Fruit fly (Drosophila melanogaster) whole organism, embryonic: ENCODE measurements around the gene Tengl1.
A peak's percentile ranks its signal among the peaks of the same experiment; 100 is the strongest.

Experiments
- CG10267 ChIP-seq: fragments of 200-800 bp; sonication (Bioruptor generic); optimal IDR thresholded peaks from 2 replicates; lab custom pipeline; 2018; ENCODE audit warnings: missing biosample characterization, mild to moderate bottlenecking, missing genetic modification characterization, moderate library complexity
- CG10979 ChIP-seq: fragments of 200-800 bp; sonication (Bioruptor generic); optimal IDR thresholded peaks from 2 replicates; lab custom pipeline; 2018; ENCODE audit warnings: missing biosample characterization, mild to moderate bottlenecking, missing genetic modification characterization, moderate library complexity
- CG11560 ChIP-seq: fragments of 200-800 bp; sonication (Bioruptor generic); IDR thresholded peaks from 3 replicates; pipeline ENCODE4 v1.3.6; 2022; ENCODE audit warnings: missing biosample characterization, missing genetic modification characterization
- CG11695 ChIP-seq: fragments of 200-800 bp; sonication (Bioruptor generic); IDR thresholded peaks from 3 replicates; pipeline ENCODE4 v1.3.6; 2022; ENCODE audit warnings: missing biosample characterization, missing genetic modification characterization
- CG12071 ChIP-seq: fragments of 200-800 bp; sonication (Bioruptor generic); optimal IDR thresholded peaks from 3 replicates; lab custom pipeline; 2018; ENCODE audit warnings: missing biosample characterization, mild to moderate bottlenecking, missing genetic modification characterization
- CG13287 ChIP-seq: fragments of 200-800 bp; sonication (Bioruptor generic); IDR thresholded peaks from 2 replicates; pipeline ENCODE4 v1.3.6; 2022; ENCODE audit warnings: missing biosample characterization, missing genetic modification characterization; ENCODE audit not compliant: partially characterized antibody
- CG14710 ChIP-seq: fragments of 200-800 bp; sonication (Bioruptor generic); optimal IDR thresholded peaks from 3 replicates; lab custom pipeline; 2019; ENCODE audit warnings: missing biosample characterization, mild to moderate bottlenecking, missing genetic modification characterization, moderate library complexity
- CG17829 ChIP-seq: fragments of 200-800 bp; optimal IDR thresholded peaks from 2 replicates; lab custom pipeline; 2019; ENCODE audit warnings: missing biosample characterization, mild to moderate bottlenecking, missing genetic modification characterization, moderate library complexity
- CG17912 ChIP-seq: fragments of 200-800 bp; sonication (Bioruptor generic); optimal IDR thresholded peaks from 2 replicates; lab custom pipeline; 2018; ENCODE audit warnings: missing biosample characterization, mild to moderate bottlenecking, missing genetic modification characterization
- CG18262 ChIP-seq: fragments of 200-800 bp; optimal IDR thresholded peaks from 3 replicates; lab custom pipeline; 2019; ENCODE audit warnings: missing biosample characterization, mild to moderate bottlenecking, missing genetic modification characterization, moderate library complexity
- CG18619 ChIP-seq: fragments of 200-800 bp; sonication (Bioruptor generic); optimal IDR thresholded peaks from 3 replicates; lab custom pipeline; 2017; ENCODE audit warnings: missing biosample characterization, mild to moderate bottlenecking, missing genetic modification characterization
- CG2116 ChIP-seq: fragments of 200-800 bp; sonication (Bioruptor generic); optimal IDR thresholded peaks from 3 replicates; lab custom pipeline; 2018; ENCODE audit warnings: missing biosample characterization, mild to moderate bottlenecking, missing genetic modification characterization
- CG33213 ChIP-seq: fragments of 200-800 bp; sonication (Bioruptor generic); optimal IDR thresholded peaks from 3 replicates; lab custom pipeline; 2016; ENCODE audit warnings: missing biosample characterization, missing genetic modification characterization
- CG34224 ChIP-seq: fragments of 200-800 bp; sonication (Bioruptor generic); IDR thresholded peaks from 3 replicates; pipeline ENCODE4 v1.3.6; 2022; ENCODE audit warnings: missing biosample characterization, missing genetic modification characterization; ENCODE audit not compliant: partially characterized antibody
- CG6791 ChIP-seq: fragments of 200-800 bp; sonication (Bioruptor generic); IDR thresholded peaks from 3 replicates; pipeline ENCODE4 v1.3.6; 2022; ENCODE audit warnings: missing biosample characterization, missing genetic modification characterization; ENCODE audit not compliant: partially characterized antibody
- CHES-1-like ChIP-seq: fragments of 200-800 bp; sonication (Bioruptor generic); optimal IDR thresholded peaks from 2 replicates; lab custom pipeline; 2016; ENCODE audit warnings: missing biosample characterization, missing genetic modification characterization
- Doc3 ChIP-seq: fragments of 200-800 bp; sonication (Bioruptor generic); IDR thresholded peaks from 3 replicates; pipeline ENCODE4 v1.3.6; 2022; ENCODE audit warnings: missing biosample characterization, missing genetic modification characterization; ENCODE audit not compliant: partially characterized antibody
- Dp ChIP-seq: fragments of 200-800 bp; sonication (Bioruptor generic); optimal IDR thresholded peaks from 2 replicates; lab custom pipeline; 2018; ENCODE audit warnings: missing biosample characterization, mild to moderate bottlenecking, missing genetic modification characterization, moderate library complexity
- E2f1 ChIP-seq: fragments of 200-800 bp; sonication (Bioruptor generic); IDR thresholded peaks from 2 replicates; pipeline ENCODE4 v1.3.6; 2022; ENCODE audit warnings: missing biosample characterization, missing genetic modification characterization
- HLHmδ ChIP-seq: fragments of 200-800 bp; sonication (Bioruptor generic); optimal IDR thresholded peaks from 2 replicates; lab custom pipeline; 2018; ENCODE audit warnings: missing biosample characterization, mild to moderate bottlenecking, missing genetic modification characterization, moderate library complexity
- MBD-R2 ChIP-seq: fragments of 200-800 bp; sonication (Bioruptor generic); IDR thresholded peaks from 2 replicates; pipeline ENCODE4 v1.3.6; 2022; ENCODE audit warnings: missing biosample characterization, missing genetic modification characterization
- MESR4 ChIP-seq: fragments of 200-800 bp; sonication (Bioruptor generic); optimal IDR thresholded peaks from 2 replicates; lab custom pipeline; 2018; ENCODE audit warnings: missing biosample characterization, mild to moderate bottlenecking, missing genetic modification characterization, moderate library complexity
- Oaz ChIP-seq: fragments of 200-800 bp; sonication (Bioruptor generic); IDR thresholded peaks from 2 replicates; pipeline ENCODE4 v1.3.6; 2022; ENCODE audit warnings: missing biosample characterization, missing genetic modification characterization
- Opbp ChIP-seq: fragments of 200-800 bp; sonication (Bioruptor generic); IDR thresholded peaks from 3 replicates; pipeline ENCODE4 v1.3.6; 2022; ENCODE audit warnings: missing biosample characterization, missing genetic modification characterization; ENCODE audit not compliant: partially characterized antibody
- Rfx ChIP-seq: fragments of 200-800 bp; sonication (Bioruptor generic); IDR thresholded peaks from 2 replicates; pipeline ENCODE4 v1.3.6; 2022; ENCODE audit warnings: missing biosample characterization, missing genetic modification characterization
- Scr ChIP-seq: fragments of 200-800 bp; sonication (Bioruptor generic); IDR thresholded peaks from 2 replicates; pipeline ENCODE4 v1.3.6; 2022; ENCODE audit warnings: missing biosample characterization, missing genetic modification characterization; ENCODE audit not compliant: partially characterized antibody
- Sox102F ChIP-seq: fragments of 200-800 bp; sonication (Bioruptor generic); optimal IDR thresholded peaks from 2 replicates; lab custom pipeline; 2018; ENCODE audit warnings: missing biosample characterization, mild to moderate bottlenecking, missing genetic modification characterization, moderate library complexity
- Sry-δ ChIP-seq: fragments of 200-800 bp; sonication (Bioruptor generic); optimal IDR thresholded peaks from 2 replicates; lab custom pipeline; 2016; ENCODE audit warnings: missing biosample characterization, missing genetic modification characterization
- Xbp1 ChIP-seq: fragments of 200-800 bp; sonication (Bioruptor generic); optimal IDR thresholded peaks from 3 replicates; lab custom pipeline; 2016; ENCODE audit warnings: missing biosample characterization, mild to moderate bottlenecking, missing genetic modification characterization
- YL-1 ChIP-seq: fragments of 200-800 bp; sonication (Bioruptor generic); optimal IDR thresholded peaks from 3 replicates; lab custom pipeline; 2017; ENCODE audit warnings: missing biosample characterization, mild to moderate bottlenecking, missing genetic modification characterization
- amos ChIP-seq: fragments of 200-800 bp; sonication (Bioruptor generic); IDR thresholded peaks from 2 replicates; pipeline ENCODE4 v1.3.6; 2022; ENCODE audit warnings: missing biosample characterization, missing genetic modification characterization; ENCODE audit not compliant: partially characterized antibody
- az2 ChIP-seq: fragments of 200-800 bp; sonication (Bioruptor generic); optimal IDR thresholded peaks from 3 replicates; lab custom pipeline; 2016; ENCODE audit warnings: missing biosample characterization, missing genetic modification characterization
- ci ChIP-seq: fragments of 200-800 bp; sonication (Bioruptor generic); IDR thresholded peaks from 3 replicates; pipeline ENCODE4 v1.3.6; 2022; ENCODE audit warnings: missing biosample characterization, missing genetic modification characterization
- crp ChIP-seq, 2 experiments: fragments of 200-800 bp; sonication (Bioruptor generic); optimal IDR thresholded peaks; 2 replicates in 1 of 2; 3 replicates in 1 of 2; lab custom pipeline; 2017; ENCODE audit warnings: missing biosample characterization in 2 of 2, missing genetic modification characterization in 2 of 2, mild to moderate bottlenecking in 1 of 2, moderate library complexity in 1 of 2
- ewg ChIP-seq: fragments of 200-800 bp; sonication (Bioruptor generic); optimal IDR thresholded peaks from 3 replicates; lab custom pipeline; 2017; ENCODE audit warnings: mild to moderate bottlenecking, missing biosample characterization, missing genetic modification reagents, missing genetic modification characterization
- knrl ChIP-seq: fragments of 200-800 bp; sonication (Bioruptor generic); IDR thresholded peaks from 3 replicates; pipeline ENCODE4 v1.3.6; 2022; ENCODE audit warnings: missing biosample characterization, missing genetic modification characterization; ENCODE audit not compliant: partially characterized antibody
- lbe ChIP-seq: fragments of 200-800 bp; sonication (Bioruptor generic); optimal IDR thresholded peaks from 2 replicates; lab custom pipeline; 2016; ENCODE audit warnings: missing biosample characterization, mild to moderate bottlenecking, missing genetic modification characterization
- mirr ChIP-seq: fragments of 200-800 bp; sonication (Bioruptor generic); optimal IDR thresholded peaks from 3 replicates; lab custom pipeline; 2018; ENCODE audit warnings: missing biosample characterization, mild to moderate bottlenecking, missing genetic modification characterization
- mld ChIP-seq: fragments of 200-800 bp; sonication (Bioruptor generic); IDR thresholded peaks from 3 replicates; pipeline ENCODE4 v1.3.6; 2022; ENCODE audit warnings: missing biosample characterization, missing genetic modification characterization; ENCODE audit not compliant: partially characterized antibody
- nerfin-2 ChIP-seq: fragments of 200-800 bp; sonication (Bioruptor generic); IDR thresholded peaks from 2 replicates; pipeline ENCODE4 v1.3.6; 2022; ENCODE audit warnings: missing biosample characterization, missing genetic modification characterization; ENCODE audit not compliant: partially characterized antibody
- peb ChIP-seq: fragments of 200-800 bp; sonication (Bioruptor generic); IDR thresholded peaks from 2 replicates; pipeline ENCODE4 v1.3.6; 2022; ENCODE audit warnings: missing biosample characterization, missing genetic modification characterization
- pzg ChIP-seq: fragments of 200-800 bp; sonication (Bioruptor generic); optimal IDR thresholded peaks from 3 replicates; lab custom pipeline; 2018; ENCODE audit warnings: missing biosample characterization, mild to moderate bottlenecking, missing genetic modification characterization, moderate library complexity
- stwl ChIP-seq: fragments of 200-800 bp; sonication (Bioruptor generic); optimal IDR thresholded peaks from 3 replicates; lab custom pipeline; 2018; ENCODE audit warnings: missing biosample characterization, mild to moderate bottlenecking, missing genetic modification characterization, moderate library complexity
- trh ChIP-seq: fragments of 200-800 bp; sonication (Bioruptor generic); optimal IDR thresholded peaks from 2 replicates; lab custom pipeline; 2016; ENCODE audit warnings: missing biosample characterization, missing genetic modification characterization
- unc-4 ChIP-seq: fragments of 200-800 bp; sonication (Bioruptor generic); IDR thresholded peaks from 2 replicates; pipeline ENCODE4 v1.3.6; 2022; ENCODE audit warnings: missing biosample characterization, missing genetic modification characterization; ENCODE audit not compliant: partially characterized antibody
- vvl ChIP-seq: fragments of 200-800 bp; sonication (Bioruptor generic); IDR thresholded peaks from 2 replicates; pipeline ENCODE4 v1.3.6; 2022; ENCODE audit warnings: missing biosample characterization, missing genetic modification characterization
- zen ChIP-seq: fragments of 200-800 bp; sonication (Bioruptor generic); optimal IDR thresholded peaks from 3 replicates; lab custom pipeline; 2018; ENCODE audit warnings: missing biosample characterization, mild to moderate bottlenecking, missing genetic modification characterization, moderate library complexity
- zen2 ChIP-seq: fragments of 200-800 bp; sonication (Bioruptor generic); IDR thresholded peaks from 3 replicates; pipeline ENCODE4 v1.3.6; 2022; ENCODE audit warnings: missing biosample characterization, missing genetic modification characterization; ENCODE audit not compliant: partially characterized antibody

Gene Tengl1

dm6 chr2L:2236722-2237121 lies 3.7 kb downstream of the Tengl1 start, which contains the start of gene Sec24CD (continued):
- TF ChIP-seq CG10979 (tag; lab: Kevin White, UChicago): peak; percentile 20
- peak; percentile 79 for TF ChIP-seq Xbp1 (GFP tag; lab: Kevin White, UChicago)
- TF ChIP-seq CG13287: peak; percentile 97
- peak; percentile 39 for TF ChIP-seq CG17912 (GFP tag; lab: Kevin White, UChicago)
- no peak for TF ChIP-seq CG18262 (tag; lab: Kevin White, UChicago)
- peak; percentile 33 for TF ChIP-seq CG17829 (tag; lab: Kevin White, UChicago)
- no peak for TF ChIP-seq CG18619 (GFP tag; lab: Kevin White, UChicago)
- peak; percentile 4 for TF ChIP-seq az2 (GFP tag; lab: Kevin White, UChicago)
- peak; percentile 96 for TF ChIP-seq CG6791 (GFP tag; lab: Robert Waterston, UW)
- peak; percentile 24 for TF ChIP-seq zen (tag; lab: Kevin White, UChicago)
- TF ChIP-seq crp (GFP tag; optimal IDR thresholded peaks at IDR 0.05; lab: Kevin White, UChicago): peak; percentile 20 to 88
- peak; percentile 51 for TF ChIP-seq CG14710 (tag; lab: Kevin White, UChicago)
- peak; percentile 60; the same call in 1 of the 3 replicates for TF ChIP-seq ci
- TF ChIP-seq Rfx (GFP tag; lab: Robert Waterston, UW): peak; percentile 26; the same call in 1 of the 2 replicates
- TF ChIP-seq MBD-R2: peak; percentile 76
- TF ChIP-seq pzg (GFP tag; lab: Kevin White, UChicago): peak; percentile 84
- TF ChIP-seq nerfin-2 (GFP tag; lab: Robert Waterston, UW): peak; percentile 97
- TF ChIP-seq ewg (GFP tag; lab: Kevin White, UChicago): no peak
- TF ChIP-seq Sox102F (GFP tag; lab: Kevin White, UChicago): no peak
- TF ChIP-seq vvl: peak; percentile 38; the same call in 1 of the 2 replicates
- TF ChIP-seq CG12071 (GFP tag; lab: Kevin White, UChicago): no peak
- no peak for TF ChIP-seq trh (GFP tag; lab: Kevin White, UChicago)
- TF ChIP-seq CHES-1-like (GFP tag; lab: Kevin White, UChicago): no peak
- TF ChIP-seq mirr: no peak
- TF ChIP-seq CG10267 (tag; lab: Kevin White, UChicago): peak; percentile 68
- peak; percentile 91 for TF ChIP-seq YL-1 (GFP tag; lab: Kevin White, UChicago)
- TF ChIP-seq Sry-δ (GFP tag; lab: Kevin White, UChicago): peak; percentile 74
- TF ChIP-seq amos (GFP tag; lab: Robert Waterston, UW): peak; percentile 84; the same call in 1 of the 2 replicates
- peak; percentile 56 for TF ChIP-seq HLHmδ (GFP tag; lab: Kevin White, UChicago)
- TF ChIP-seq MESR4 (GFP tag; lab: Kevin White, UChicago): peak; percentile 84
- TF ChIP-seq zen2 (GFP tag; lab: Robert Waterston, UW): peak; percentile 96
- no peak for TF ChIP-seq Oaz (GFP tag; lab: Robert Waterston, UW)
- TF ChIP-seq Dp (GFP tag; lab: Kevin White, UChicago): peak; percentile 43
- TF ChIP-seq stwl (tag; lab: Kevin White, UChicago): peak; percentile 92
- TF ChIP-seq Doc3 (GFP tag; lab: Robert Waterston, UW): peak; percentile 87
- TF ChIP-seq CG11560 (tag; lab: Robert Waterston, UW): peak; percentile 98
- TF ChIP-seq Scr: peak; percentile 83
- TF ChIP-seq unc-4 (GFP tag; lab: Robert Waterston, UW): peak; percentile 84
- no peak for TF ChIP-seq peb (GFP tag; lab: Robert Waterston, UW)
- TF ChIP-seq E2f1: no peak
- peak; percentile 0 for TF ChIP-seq CG33213 (GFP tag; lab: Kevin White, UChicago)
- TF ChIP-seq CG34224 (GFP tag; lab: Robert Waterston, UW): peak; percentile 98
- peak; percentile 94 for TF ChIP-seq mld (GFP tag; lab: Robert Waterston, UW)
- peak; percentile 46 for TF ChIP-seq lbe (GFP tag; lab: Kevin White, UChicago)
- peak; percentile 68 for TF ChIP-seq CG2116 (GFP tag; lab: Kevin White, UChicago)
- TF ChIP-seq knrl (GFP tag; lab: Robert Waterston, UW): peak; percentile 59; the same call in 2 of the 3 replicates
- TF ChIP-seq Opbp (GFP tag; lab: Robert Waterston, UW): peak; percentile 92; the same call in 2 of the 3 replicates
- 0 out of 3 replicates have a peak, but pooled peaks have one; percentile 14 for TF ChIP-seq CG11695 (GFP tag; lab: Robert Waterston, UW)
